Fruit fly (Drosophila melanogaster): ENCODE measurements around the gene CG15399.

The CG15399 gene

DNA sequence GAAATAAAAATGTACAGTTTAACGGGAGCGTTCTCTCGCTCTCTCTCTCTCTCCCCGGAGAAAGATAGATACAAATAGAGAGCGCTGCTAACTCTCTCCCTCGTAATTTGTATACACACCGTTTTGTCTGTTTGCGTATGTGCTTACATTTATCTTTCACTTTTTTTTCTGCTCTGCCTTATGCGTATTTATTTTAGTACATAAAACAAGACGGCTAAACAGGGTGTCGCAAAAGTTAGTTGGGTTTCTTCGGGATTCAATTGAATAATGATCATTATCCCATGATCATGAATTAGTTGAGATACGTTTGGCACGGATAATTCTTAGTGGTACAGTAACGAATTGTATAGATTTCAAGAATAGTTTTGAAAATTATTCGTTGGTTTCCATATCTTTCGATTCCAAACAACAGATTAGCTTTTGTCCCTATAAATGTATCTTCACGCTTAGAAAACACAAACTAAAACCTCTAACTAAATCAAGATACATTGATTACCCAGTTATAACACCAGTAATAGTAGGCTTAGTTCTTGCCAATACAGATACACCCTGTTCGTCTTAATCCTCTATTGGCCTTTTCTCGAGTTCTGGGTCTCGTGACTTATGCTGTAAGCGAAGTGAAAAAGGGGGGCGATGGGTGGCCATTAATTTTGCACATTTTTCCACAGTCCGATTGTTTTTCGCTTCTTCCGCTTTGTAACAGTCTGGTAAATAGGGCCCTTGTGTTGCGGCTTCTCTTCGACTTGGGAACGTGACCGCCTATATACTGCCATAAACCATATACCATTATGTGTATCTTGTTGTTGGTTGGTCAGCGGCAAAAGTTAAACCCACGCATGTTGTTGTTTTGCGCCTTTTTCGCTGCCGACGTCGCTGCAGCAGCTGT lies 16.9 kb downstream of the CG15399 start (continued):
- TF ChIP-seq tup (GFP tag; optimal IDR thresholded peaks at IDR 0.05) (no peak), CG16779 (GFP tag; IDR thresholded peaks at IDR 0.05) (no peak), gem (tag; optimal IDR thresholded peaks at IDR 0.05) (peak; percentile 88), Optix (GFP tag; IDR thresholded peaks at IDR 0.05) (no peak), hkb (optimal IDR thresholded peaks at IDR 0.05) (no peak), hkb (GFP tag; IDR thresholded peaks at IDR 0.05) (no peak), CG32772 (GFP tag; IDR thresholded peaks at IDR 0.05) (no peak), CG5953 (GFP tag; IDR thresholded peaks at IDR 0.05) (no peak), CG11504 (tag; optimal IDR thresholded peaks at IDR 0.05) (peak; percentile 85), Hsf (GFP tag; optimal IDR thresholded peaks at IDR 0.05) (peak; percentile 72), dimm (GFP tag; IDR thresholded peaks at IDR 0.05) (no peak), Doc2 (GFP tag; IDR thresholded peaks at IDR 0.05) (no peak), disco-r (GFP tag; optimal IDR thresholded peaks at IDR 0.05) (peak; percentile 74), CG1602 (GFP tag; optimal IDR thresholded peaks at IDR 0.05) (peak; percentile 10), bowl (GFP tag; IDR thresholded peaks at IDR 0.05) (no peak), onecut (GFP tag; IDR thresholded peaks at IDR 0.05) (peak; percentile 61; the same call in 1 of the 2 replicates), CG13775 (GFP tag; optimal IDR thresholded peaks at IDR 0.05) (peak; percentile 77), gcm (GFP tag; optimal IDR thresholded peaks at IDR 0.05) (peak; percentile 75), Hr78 (GFP tag; optimal IDR thresholded peaks at IDR 0.05) (peak in 1 of 2 experiments; percentile 44), wdn (GFP tag; IDR thresholded peaks at IDR 0.05) (no peak), cato (GFP tag; optimal IDR thresholded peaks at IDR 0.05; ENCODE audit: borderline replicate concordance) (peak; percentile 75), CG10654 (GFP tag; optimal IDR thresholded peaks at IDR 0.05) (peak; percentile 57), phol (tag; optimal IDR thresholded peaks at IDR 0.05) (peak; percentile 86), CG11247 (GFP tag; IDR thresholded peaks at IDR 0.05) (no peak), Xbp1 (GFP tag; optimal IDR thresholded peaks at IDR 0.05) (peak; percentile 71), Atf3 (GFP tag; optimal IDR thresholded peaks at IDR 0.05) (no peak), Dref (GFP tag; IDR thresholded peaks at IDR 0.05) (no peak), CG6272 (GFP tag; IDR thresholded peaks at IDR 0.05) (no peak), ranshi (GFP tag; IDR thresholded peaks at IDR 0.05) (no peak), CG7786 (GFP tag; optimal IDR thresholded peaks at IDR 0.05) (peak; percentile 66), CG5245 (GFP tag; optimal IDR thresholded peaks at IDR 0.05) (peak; percentile 53), CG10959 (GFP tag; IDR thresholded peaks at IDR 0.05) (no peak), amos (GFP tag; IDR thresholded peaks at IDR 0.05; ENCODE audit: partially characterized antibody) (no peak), CG12104 (GFP tag; optimal IDR thresholded peaks at IDR 0.05) (peak; percentile 80), Gsc (GFP tag; IDR thresholded peaks at IDR 0.05) (no peak), HLHmδ (GFP tag; optimal IDR thresholded peaks at IDR 0.05) (peak; percentile 82), lab (GFP tag; optimal IDR thresholded peaks at IDR 0.05) (peak; percentile 90), sima (GFP tag; optimal IDR thresholded peaks at IDR 0.05) (peak; percentile 75), corto (GFP tag; optimal IDR thresholded peaks at IDR 0.05) (no peak), Dad (GFP tag; optimal IDR thresholded peaks at IDR 0.05) (peak; percentile 73), CG13424 (tag; optimal IDR thresholded peaks at IDR 0.05) (peak; percentile 87), tap (tag; optimal IDR thresholded peaks at IDR 0.05) (peak; percentile 87), prd (optimal IDR thresholded peaks at IDR 0.05) (no peak), prd (GFP tag; IDR thresholded peaks at IDR 0.05) (no peak), MTF-1 (GFP tag; optimal IDR thresholded peaks at IDR 0.05; ENCODE audit: borderline replicate concordance) (peak; percentile 82), CG8388 (GFP tag; optimal IDR thresholded peaks at IDR 0.05) (peak; percentile 73), CG15514 (GFP tag; optimal IDR thresholded peaks at IDR 0.05) (peak; percentile 75), usp (GFP tag; optimal IDR thresholded peaks at IDR 0.05) (no peak), Med (GFP tag) (peak; percentile 94), Hr39 (optimal IDR thresholded peaks at IDR 0.05) (no peak)

All from whole organism, embryonic.